Fruit fly (Drosophila melanogaster): ENCODE measurements around the gene comm3.

comm3 gene

dm6 chr3L:15672800-15673199, 25.2 kb upstream of the comm3 start (continued):
- TF ChIP-seq Kr (GFP tag; optimal IDR thresholded peaks at IDR 0.05) (no peak), E2f2 (GFP tag; IDR thresholded peaks at IDR 0.05) (no peak), unc-4 (GFP tag; IDR thresholded peaks at IDR 0.05; ENCODE audit: partially characterized antibody) (no peak), CG2202 (tag; optimal IDR thresholded peaks at IDR 0.05) (peak; percentile 30), Fer2 (tag; optimal IDR thresholded peaks at IDR 0.05) (no peak), CG12769 (tag; optimal IDR thresholded peaks at IDR 0.05) (no peak), CG7271 (tag; optimal IDR thresholded peaks at IDR 0.05) (no peak), CG34224 (GFP tag; IDR thresholded peaks at IDR 0.05; ENCODE audit: partially characterized antibody) (no peak), Dek (tag; optimal IDR thresholded peaks at IDR 0.05) (no peak), Dad (GFP tag; optimal IDR thresholded peaks at IDR 0.05) (no peak), Dip2 (GFP tag; IDR thresholded peaks at IDR 0.05) (no peak), CG11723 (GFP tag; optimal IDR thresholded peaks at IDR 0.05) (no peak), ttk (GFP tag; IDR thresholded peaks at IDR 0.05) (no peak), Sry-δ (GFP tag; optimal IDR thresholded peaks at IDR 0.05) (no peak), NC2β (GFP tag; optimal IDR thresholded peaks at IDR 0.05) (no peak), chm (GFP tag; IDR thresholded peaks at IDR 0.05) (no peak), Dll (GFP tag; IDR thresholded peaks at IDR 0.05; ENCODE audit: partially characterized antibody) (no peak), CG4820 (GFP tag; optimal IDR thresholded peaks at IDR 0.05) (peak; percentile 6), CG13624 (GFP tag; optimal IDR thresholded peaks at IDR 0.05) (no peak), aop (GFP tag; IDR thresholded peaks at IDR 0.05) (no peak), Jarid2 (GFP tag; optimal IDR thresholded peaks at IDR 0.05) (no peak), bigmax (GFP tag; optimal IDR thresholded peaks at IDR 0.05) (no peak), Hr3 (GFP tag; optimal IDR thresholded peaks at IDR 0.05) (no peak), stwl (tag; optimal IDR thresholded peaks at IDR 0.05) (peak; percentile 31), mam (GFP tag; optimal IDR thresholded peaks at IDR 0.05) (no peak), Ets65A (GFP tag) (peak; percentile 92), Atf6 (GFP tag; IDR thresholded peaks at IDR 0.05) (no peak), gcm2 (GFP tag; optimal IDR thresholded peaks at IDR 0.05) (no peak), CG15479 (GFP tag; optimal IDR thresholded peaks at IDR 0.05) (no peak), CG8359 (GFP tag; optimal IDR thresholded peaks at IDR 0.05; ENCODE audit: borderline replicate concordance) (no peak), CG15601 (tag; optimal IDR thresholded peaks at IDR 0.05) (peak; percentile 35), amos (GFP tag; IDR thresholded peaks at IDR 0.05; ENCODE audit: partially characterized antibody) (no peak), fu2 (GFP tag; optimal IDR thresholded peaks at IDR 0.05) (no peak), Gug (GFP tag; IDR thresholded peaks at IDR 0.05) (no peak), CG15269 (tag; optimal IDR thresholded peaks at IDR 0.05) (no peak), phol (tag; optimal IDR thresholded peaks at IDR 0.05) (peak; percentile 48), CG13424 (tag; optimal IDR thresholded peaks at IDR 0.05) (peak; percentile 29), Side (GFP tag; optimal IDR thresholded peaks at IDR 0.05) (no peak), HmgD (GFP tag; optimal IDR thresholded peaks at IDR 0.05) (no peak), chinmo (GFP tag; IDR thresholded peaks at IDR 0.05; ENCODE audit: partially characterized antibody) (no peak), CG18011 (GFP tag; optimal IDR thresholded peaks at IDR 0.05) (no peak), CG6175 (GFP tag; IDR thresholded peaks at IDR 0.05) (no peak), Eip74EF (GFP tag; optimal IDR thresholded peaks at IDR 0.05) (no peak), Antp (GFP tag; optimal IDR thresholded peaks at IDR 0.05) (no peak), stc (GFP tag; IDR thresholded peaks at IDR 0.05) (no peak), B-H1 (GFP tag; IDR thresholded peaks at IDR 0.05) (no peak), tap (tag; optimal IDR thresholded peaks at IDR 0.05) (no peak), CG6813 (GFP tag; optimal IDR thresholded peaks at IDR 0.05) (no peak), CG15011 (GFP tag; optimal IDR thresholded peaks at IDR 0.05) (no peak), nerfin-2 (GFP tag; IDR thresholded peaks at IDR 0.05; ENCODE audit: partially characterized antibody) (no peak), vvl (GFP tag; IDR thresholded peaks at IDR 0.05) (no peak)
